Fruit fly (Drosophila melanogaster) whole organism: ENCODE data around the gene Rpn13R.

Source experiments
- CG8478 ChIP-seq: fragments of >200 bp; optimal IDR thresholded peaks from 2 replicates; lab custom pipeline; 2018; ENCODE audit warnings: inconsistent platforms
- Dll ChIP-seq: fragments of >200 bp; optimal IDR thresholded peaks from 2 replicates; lab custom pipeline; 2017
- EcR ChIP-seq, 2 experiments: fragments of >200 bp; optimal IDR thresholded peaks; 2 replicates each; lab custom pipeline; 2017; ENCODE audit warnings: missing biosample characterization in 2 of 2, missing genetic modification characterization in 2 of 2, missing genetic modification reagents in 2 of 2
- pan ChIP-seq: fragments of >200 bp; optimal IDR thresholded peaks from 2 replicates; lab custom pipeline; 2017
- psq ChIP-seq: fragments of >200 bp; optimal IDR thresholded peaks from 2 replicates; lab custom pipeline; 2017
- usp ChIP-seq: fragments of >200 bp; optimal IDR thresholded peaks from 2 replicates; lab custom pipeline; 2017; ENCODE audit warnings: missing biosample characterization, missing genetic modification characterization, mixed read lengths

Rpn13R gene

dm6 chrX:5087748-5088147 lies 44.0 kb upstream of the Rpn13R start:
- TF ChIP-seq psq (lab: Kevin White, UChicago) (no peak), EcR (GFP tag; optimal IDR thresholded peaks at IDR 0.05; lab: Kevin White, UChicago) (no peak), Dll (lab: Kevin White, UChicago) (no peak), pan (lab: Kevin White, UChicago) (no peak), usp (GFP tag; lab: Kevin White, UChicago) (no peak), CG8478 (lab: Kevin White, UChicago) (no peak)

- TF ChIP-seq psq (lab: Kevin White, UChicago) (no peak), CG8478 (lab: Kevin White, UChicago) (no peak), pan (lab: Kevin White, UChicago) (no peak), usp (GFP tag; lab: Kevin White, UChicago) (no peak), EcR (GFP tag; optimal IDR thresholded peaks at IDR 0.05; lab: Kevin White, UChicago) (no peak), Dll (lab: Kevin White, UChicago) (no peak)
These were observed 40.5 kb upstream of the Rpn13R start for dm6 chrX:5091154-5091553.

dm6 chrX:5091757-5092348 lies 39.8 kb upstream of the Rpn13R start:
- no peak for TF ChIP-seq CG8478 (lab: Kevin White, UChicago)
- no peak for TF ChIP-seq pan (lab: Kevin White, UChicago)
- no peak for TF ChIP-seq psq (lab: Kevin White, UChicago)
- TF ChIP-seq Dll (lab: Kevin White, UChicago) = no peak
- no peak for TF ChIP-seq EcR (GFP tag; optimal IDR thresholded peaks at IDR 0.05; lab: Kevin White, UChicago)
- TF ChIP-seq usp (GFP tag; lab: Kevin White, UChicago) = no peak

dm6 chrX:5093924-5094323 lies 37.8 kb upstream of the Rpn13R start:
- TF ChIP-seq Dll (lab: Kevin White, UChicago) = no peak

- TF ChIP-seq usp (GFP tag; lab: Kevin White, UChicago) (no peak), EcR (GFP tag; optimal IDR thresholded peaks at IDR 0.05; lab: Kevin White, UChicago) (no peak), CG8478 (lab: Kevin White, UChicago) (no peak), Dll (lab: Kevin White, UChicago) (no peak), pan (lab: Kevin White, UChicago) (no peak), psq (lab: Kevin White, UChicago) (no peak)
These were observed 37.3 kb upstream of the Rpn13R start for dm6 chrX:5094387-5094786.

dm6 chrX:5095620-5096019 lies 36.1 kb upstream of the Rpn13R start:
- TF ChIP-seq Dll (lab: Kevin White, UChicago) (no peak), EcR (GFP tag; optimal IDR thresholded peaks at IDR 0.05; lab: Kevin White, UChicago) (no peak), pan (lab: Kevin White, UChicago) (no peak)

dm6 chrX:5113091-5113490 lies 18.6 kb upstream of the Rpn13R start:
- TF ChIP-seq usp (GFP tag; lab: Kevin White, UChicago) (no peak), CG8478 (lab: Kevin White, UChicago) (no peak), Dll (lab: Kevin White, UChicago) (no peak), pan (lab: Kevin White, UChicago) (no peak), psq (lab: Kevin White, UChicago) (no peak), EcR (GFP tag; optimal IDR thresholded peaks at IDR 0.05; lab: Kevin White, UChicago) (no peak)

- TF ChIP-seq usp (GFP tag; lab: Kevin White, UChicago) = no peak
- TF ChIP-seq CG8478 (lab: Kevin White, UChicago) = no peak
- no peak for TF ChIP-seq psq (lab: Kevin White, UChicago)
- TF ChIP-seq pan (lab: Kevin White, UChicago) = no peak
- TF ChIP-seq EcR (GFP tag; optimal IDR thresholded peaks at IDR 0.05; lab: Kevin White, UChicago) = no peak
- no peak for TF ChIP-seq Dll (lab: Kevin White, UChicago)
These were observed 12.1 kb downstream of the Rpn13R start for dm6 chrX:5143810-5144209.

DNA sequence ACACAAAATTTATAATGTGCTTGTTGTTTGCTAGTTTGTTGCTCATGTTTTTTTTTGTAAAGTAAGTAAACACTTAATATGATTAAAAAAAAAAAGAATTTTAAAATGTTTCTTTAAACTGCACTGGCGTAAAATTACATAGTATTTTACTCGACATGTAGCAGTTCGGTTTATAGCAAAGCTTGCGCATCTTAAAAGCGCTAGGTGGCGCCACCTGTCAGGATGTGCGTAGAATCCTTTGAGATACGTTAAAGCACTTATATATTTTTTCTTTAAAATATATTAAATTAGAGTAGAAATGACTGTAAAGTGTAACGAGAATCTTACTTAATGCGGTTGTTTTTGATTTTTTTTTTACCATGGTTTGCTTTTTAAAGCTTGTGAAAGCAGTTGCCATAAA lies 21.2 kb downstream of the Rpn13R start:
- TF ChIP-seq CG8478 (lab: Kevin White, UChicago) (no peak), Dll (lab: Kevin White, UChicago) (no peak), psq (lab: Kevin White, UChicago) (no peak), EcR (GFP tag; optimal IDR thresholded peaks at IDR 0.05; lab: Kevin White, UChicago) (no peak), usp (GFP tag; lab: Kevin White, UChicago) (no peak), pan (lab: Kevin White, UChicago) (no peak)

DNA sequence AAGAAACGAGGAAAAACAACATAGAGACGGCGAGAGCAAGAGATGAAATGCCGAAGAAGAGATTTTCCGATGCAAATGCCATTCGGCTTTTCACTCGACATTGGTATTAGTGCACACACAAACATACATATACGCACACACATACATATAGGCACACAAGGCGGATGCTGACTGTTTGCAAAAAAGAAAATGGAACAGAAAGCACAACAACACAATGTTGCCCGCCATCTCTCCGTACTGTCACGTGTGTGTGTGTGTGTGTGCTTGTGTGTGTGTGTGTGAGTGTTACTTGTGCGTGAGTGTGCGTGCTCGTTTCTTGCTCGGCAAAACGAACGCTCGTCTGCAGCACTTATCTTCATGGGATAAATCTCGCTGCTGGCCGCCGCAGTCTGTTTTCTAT lies 33.2 kb downstream of the Rpn13R start:
- TF ChIP-seq pan (lab: Kevin White, UChicago) (no peak), CG8478 (lab: Kevin White, UChicago) (no peak)

- TF ChIP-seq Dll (lab: Kevin White, UChicago) (no peak), EcR (GFP tag; optimal IDR thresholded peaks at IDR 0.05; lab: Kevin White, UChicago) (no peak), CG8478 (lab: Kevin White, UChicago) (no peak), psq (lab: Kevin White, UChicago) (no peak), pan (lab: Kevin White, UChicago) (no peak), usp (GFP tag; lab: Kevin White, UChicago) (no peak)
These were observed 36.5 kb downstream of the Rpn13R start for dm6 chrX:5168193-5168592.

- no peak for TF ChIP-seq pan (lab: Kevin White, UChicago)
- TF ChIP-seq CG8478 (lab: Kevin White, UChicago) = no peak
- TF ChIP-seq psq (lab: Kevin White, UChicago) = no peak
- TF ChIP-seq Dll (lab: Kevin White, UChicago) = no peak
- no peak for TF ChIP-seq EcR (GFP tag; optimal IDR thresholded peaks at IDR 0.05; lab: Kevin White, UChicago)
- TF ChIP-seq usp (GFP tag; lab: Kevin White, UChicago) = no peak
These were observed 50.6 kb downstream of the Rpn13R start, which contains the start of gene CG5062 for dm6 chrX:5182269-5182668. Gene CG5062 (minus strand): TSS chrX:5182369.
